Fruit fly (Drosophila melanogaster) whole organism, pupa: ENCODE results near the gene DIP-kappa.

Experiments used
- CG12605 ChIP-seq: fragments of 200-800 bp; sonication (Bioruptor generic); IDR thresholded peaks from 2 replicates; pipeline ENCODE4 v1.3.6; 2022; ENCODE audit warnings: missing biosample characterization, missing genetic modification characterization
- CG13204 ChIP-seq: fragments of 200-800 bp; sonication (Bioruptor generic); optimal IDR thresholded peaks from 2 replicates; lab custom pipeline; 2018; ENCODE audit warnings: missing biosample characterization, mild to moderate bottlenecking, missing genetic modification characterization, moderate library complexity
- CG14655 ChIP-seq: fragments of 200-800 bp; sonication (Bioruptor generic); optimal IDR thresholded peaks from 3 replicates; lab custom pipeline; 2017; ENCODE audit warnings: mild to moderate bottlenecking, missing biosample characterization, missing genetic modification reagents, missing genetic modification characterization
- CG15710 ChIP-seq: fragments of 200-800 bp; sonication (Bioruptor generic); optimal IDR thresholded peaks from 2 replicates; lab custom pipeline; 2018; ENCODE audit warnings: missing biosample characterization, mild to moderate bottlenecking, missing genetic modification characterization, moderate library complexity
- CG17806 ChIP-seq: fragments of 200-800 bp; sonication (Bioruptor generic); optimal IDR thresholded peaks from 2 replicates; lab custom pipeline; 2018; ENCODE audit warnings: missing biosample characterization, mild to moderate bottlenecking, missing genetic modification characterization, moderate library complexity
- CG32121 ChIP-seq: fragments of 200-800 bp; sonication (Bioruptor generic); IDR thresholded peaks from 2 replicates; pipeline ENCODE4 v1.3.6; 2022; ENCODE audit warnings: missing biosample characterization, missing genetic modification characterization
- CG34367 ChIP-seq: fragments of 200-800 bp; sonication (Bioruptor generic); optimal IDR thresholded peaks from 2 replicates; lab custom pipeline; 2018; ENCODE audit warnings: missing biosample characterization, mild to moderate bottlenecking, missing genetic modification characterization
- CG4496 ChIP-seq: fragments of 200-800 bp; sonication (Bioruptor generic); IDR thresholded peaks from 3 replicates; pipeline ENCODE4 v1.3.6; 2022; ENCODE audit warnings: missing biosample characterization, missing genetic modification characterization
- CG8159 ChIP-seq: fragments of 200-800 bp; sonication (Bioruptor generic); optimal IDR thresholded peaks from 3 replicates; lab custom pipeline; 2018; ENCODE audit warnings: missing biosample characterization, mild to moderate bottlenecking, missing genetic modification characterization, moderate library complexity
- CG9948 ChIP-seq: fragments of 200-800 bp; sonication (Bioruptor generic); optimal IDR thresholded peaks from 2 replicates; lab custom pipeline; 2018; ENCODE audit warnings: missing biosample characterization, mild to moderate bottlenecking, missing genetic modification characterization, moderate library complexity
- D1 ChIP-seq: fragments of 200-800 bp; sonication (Bioruptor generic); optimal IDR thresholded peaks from 2 replicates; lab custom pipeline; 2018; ENCODE audit warnings: missing biosample characterization, mild to moderate bottlenecking, missing genetic modification characterization, moderate library complexity
- EcR ChIP-seq: fragments of 200-800 bp; sonication (Bioruptor generic); optimal IDR thresholded peaks from 3 replicates; lab custom pipeline; 2019; ENCODE audit warnings: missing biosample characterization, missing genetic modification characterization, mild to moderate bottlenecking, moderate library complexity, missing genetic modification reagents
- Ets98B ChIP-seq: fragments of 200-800 bp; sonication (Bioruptor generic); IDR thresholded peaks from 2 replicates; pipeline ENCODE4 v1.3.6; 2022; ENCODE audit warnings: missing biosample characterization, missing genetic modification characterization
- Pif1A ChIP-seq: fragments of 200-800 bp; sonication (Bioruptor generic); optimal IDR thresholded peaks from 3 replicates; lab custom pipeline; 2016; ENCODE audit warnings: missing biosample characterization, missing genetic modification characterization
- Pif1B ChIP-seq: fragments of 200-800 bp; sonication (Bioruptor generic); optimal IDR thresholded peaks from 3 replicates; lab custom pipeline; 2016; ENCODE audit warnings: missing biosample characterization, missing genetic modification characterization
- Snoo ChIP-seq: fragments of 200-800 bp; sonication (Bioruptor generic); optimal IDR thresholded peaks from 3 replicates; lab custom pipeline; 2017; ENCODE audit warnings: missing biosample characterization, mild to moderate bottlenecking, missing genetic modification characterization, inconsistent platforms
- gl ChIP-seq: fragments of 200-800 bp; sonication (Bioruptor generic); optimal IDR thresholded peaks from 2 replicates; lab custom pipeline; 2018; ENCODE audit warnings: missing biosample characterization, mild to moderate bottlenecking, missing genetic modification characterization
- rn ChIP-seq: fragments of 200-800 bp; sonication (Bioruptor generic); IDR thresholded peaks from 2 replicates; pipeline ENCODE4 v1.3.6; 2022; ENCODE audit warnings: missing biosample characterization, missing genetic modification characterization

The DIP-kappa gene

DNA sequence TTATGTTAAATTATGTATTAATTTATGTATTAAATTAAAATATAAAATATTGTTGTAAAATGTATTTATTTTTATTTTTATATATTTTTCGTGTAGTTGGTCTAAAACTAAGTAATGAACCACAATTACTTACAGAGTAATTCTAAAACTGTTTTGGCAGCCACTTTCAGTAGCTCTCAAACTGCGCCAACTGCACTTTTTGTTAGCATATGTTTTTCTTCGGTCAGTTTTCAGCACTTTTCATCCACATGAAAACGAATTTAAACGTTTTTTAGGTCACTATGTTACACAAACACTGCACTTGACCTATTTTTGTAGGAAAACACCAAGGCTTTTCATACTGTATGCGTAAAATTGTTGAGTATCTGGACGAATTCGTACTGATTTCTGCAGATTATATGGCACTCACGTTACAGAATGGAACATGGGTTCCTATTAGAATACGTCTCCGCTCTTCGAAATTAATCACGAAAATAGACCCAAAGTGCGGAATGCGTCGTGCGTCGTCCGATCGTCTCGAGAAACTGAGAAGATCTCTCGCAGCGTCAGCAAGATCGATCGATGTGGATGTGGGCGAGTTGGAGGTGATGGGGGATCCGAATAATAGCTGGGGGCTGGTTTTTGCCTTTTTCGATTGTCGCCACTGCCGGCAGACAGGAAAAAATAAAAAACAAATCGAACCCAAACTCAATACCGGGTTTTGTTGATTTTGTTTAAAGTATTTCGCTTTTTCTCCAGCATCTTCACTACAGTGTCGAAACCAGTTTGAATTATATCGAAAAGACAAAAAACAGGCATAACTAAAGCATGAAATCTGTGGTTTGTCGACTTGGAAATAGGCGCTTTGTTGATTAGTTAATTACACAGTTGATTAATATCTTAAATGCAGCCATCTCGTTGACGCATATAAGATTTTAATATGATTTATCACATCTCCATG is 75.0 kb downstream of the DIP-kappa start, which contains the start of gene ics:
Gene ics, minus strand, starts transcription at position 716 of the 940 bp plus-strand sequence.
- peak; percentile 35 for TF ChIP-seq gl (tag; lab: Kevin White, UChicago)
- no peak for TF ChIP-seq Ets98B (GFP tag; lab: Robert Waterston, UW)

DNA sequence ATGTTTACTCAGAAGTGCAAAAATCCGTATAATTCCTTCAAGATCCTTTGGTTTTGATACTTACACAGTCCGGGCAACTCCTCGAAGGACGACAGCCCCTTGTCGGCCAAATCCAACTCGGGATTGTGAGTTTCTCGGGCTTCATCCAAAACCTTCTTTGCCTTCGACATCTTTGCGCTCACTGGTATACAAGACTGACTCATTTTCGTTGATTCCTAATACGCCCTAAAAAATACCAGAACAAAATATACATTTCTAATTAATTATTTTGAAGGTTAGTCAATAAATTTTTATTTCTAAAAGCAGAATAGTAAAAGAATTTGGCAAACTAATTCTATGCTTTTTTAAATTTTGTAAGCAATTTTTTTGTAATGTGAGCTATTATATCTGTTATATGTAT is 76.1 kb downstream of the DIP-kappa start:
- TF ChIP-seq CG34367 (no peak), Pif1B (no peak), CG9948 (tag; lab: Kevin White, UChicago) (no peak), EcR (GFP tag; lab: Kevin White, UChicago) (no peak), CG32121 (no peak), Pif1A (GFP tag; lab: Kevin White, UChicago) (no peak), gl (tag; lab: Kevin White, UChicago) (no peak), CG17806 (no peak), D1 (tag; lab: Kevin White, UChicago) (no peak), CG4496 (GFP tag; lab: Robert Waterston, UW) (no peak), CG8159 (tag; lab: Kevin White, UChicago) (no peak), rn (GFP tag; lab: Robert Waterston, UW) (no peak), Snoo (no peak), CG14655 (GFP tag; lab: Kevin White, UChicago) (no peak)

DNA sequence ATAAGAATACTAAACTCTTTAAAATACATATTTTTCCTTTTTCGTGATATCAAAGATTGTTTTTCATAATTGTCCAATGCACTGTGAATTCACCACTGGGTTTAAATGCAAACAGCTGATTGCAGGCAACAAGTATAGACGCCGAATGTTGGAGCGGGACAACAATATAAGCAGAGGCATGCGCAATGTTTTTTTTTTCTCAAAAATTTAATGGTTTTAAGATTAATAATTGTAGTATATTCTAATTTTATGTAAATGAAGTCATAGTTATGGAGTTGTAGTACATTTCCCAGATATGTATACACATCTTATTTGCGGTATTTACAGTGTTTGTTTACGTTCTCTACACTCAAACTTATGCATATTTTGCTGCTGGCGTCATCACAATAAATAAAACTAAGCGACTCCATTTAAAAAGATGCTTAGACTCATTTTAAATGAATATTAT is 76.6 kb downstream of the DIP-kappa start:
- TF ChIP-seq EcR (GFP tag; lab: Kevin White, UChicago) (no peak), CG12605 (GFP tag; lab: Robert Waterston, UW) (peak; percentile 83), CG14655 (GFP tag; lab: Kevin White, UChicago) (no peak), Snoo (no peak), CG15710 (no peak), Pif1A (GFP tag; lab: Kevin White, UChicago) (peak; percentile 36), CG13204 (GFP tag; lab: Kevin White, UChicago) (no peak), D1 (tag; lab: Kevin White, UChicago) (peak; percentile 44), CG8159 (tag; lab: Kevin White, UChicago) (no peak), CG17806 (no peak), Pif1B (peak; percentile 49)

DNA sequence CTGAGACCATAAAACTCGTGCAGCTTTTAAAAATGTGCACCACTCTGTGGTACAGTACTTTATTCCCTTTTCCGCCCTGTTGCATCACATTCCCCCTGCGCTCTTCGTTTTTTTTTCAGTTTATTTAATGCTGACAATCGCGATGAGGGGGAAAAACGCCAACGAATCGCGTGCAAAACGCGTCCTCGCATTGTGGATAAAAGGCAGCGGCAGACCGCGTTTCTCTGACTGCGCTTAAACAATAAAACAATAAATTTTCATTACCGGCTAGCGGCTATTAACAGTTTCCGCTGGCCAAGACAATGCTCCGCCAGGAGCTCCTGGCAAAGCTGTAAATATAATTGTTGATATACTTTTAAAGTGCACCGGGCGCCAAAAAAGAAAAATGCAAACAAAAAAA is 87.2 kb downstream of the DIP-kappa start:
- no peak for TF ChIP-seq gl (tag; lab: Kevin White, UChicago)
- TF ChIP-seq Pif1B = no peak
- no peak for TF ChIP-seq CG14655 (GFP tag; lab: Kevin White, UChicago)
- TF ChIP-seq Pif1A (GFP tag; lab: Kevin White, UChicago) = no peak
- no peak for TF ChIP-seq rn (GFP tag; lab: Robert Waterston, UW)
